Fruit fly (Drosophila melanogaster) whole organism, embryonic: ENCODE measurements around the gene P58IPK.
A peak's percentile ranks its signal among the peaks of the same experiment; 100 is the strongest.

Experiments
- CG10147 ChIP-seq: fragments of 200-800 bp; sonication (Bioruptor generic); optimal IDR thresholded peaks from 2 replicates; lab custom pipeline; 2019; ENCODE audit warnings: missing biosample characterization, mild to moderate bottlenecking, missing genetic modification characterization, moderate library complexity
- CG11723 ChIP-seq: fragments of 200-800 bp; sonication (Bioruptor generic); optimal IDR thresholded peaks from 2 replicates; lab custom pipeline; 2017; ENCODE audit warnings: missing biosample characterization, mild to moderate bottlenecking, missing genetic modification characterization
- CG12391 ChIP-seq: fragments of 200-800 bp; sonication (Bioruptor generic); optimal IDR thresholded peaks from 3 replicates; lab custom pipeline; 2018; ENCODE audit warnings: missing biosample characterization, mild to moderate bottlenecking, missing genetic modification characterization, moderate library complexity
- CG12659 ChIP-seq: fragments of 200-800 bp; sonication (Bioruptor generic); optimal IDR thresholded peaks from 3 replicates; lab custom pipeline; 2017; ENCODE audit warnings: mild to moderate bottlenecking, missing biosample characterization, missing genetic modification reagents, missing genetic modification characterization
- CG12744 ChIP-seq: fragments of 200-800 bp; sonication (Bioruptor generic); optimal IDR thresholded peaks from 2 replicates; lab custom pipeline; 2016; ENCODE audit warnings: missing biosample characterization, missing genetic modification characterization
- CG13424 ChIP-seq: fragments of 200-800 bp; sonication (Bioruptor generic); optimal IDR thresholded peaks from 2 replicates; lab custom pipeline; 2019; ENCODE audit warnings: missing biosample characterization, mild to moderate bottlenecking, missing genetic modification characterization, moderate library complexity
- CG15696 ChIP-seq: fragments of 200-800 bp; sonication (Bioruptor generic); optimal IDR thresholded peaks from 2 replicates; lab custom pipeline; 2019; ENCODE audit warnings: missing biosample characterization, mild to moderate bottlenecking, missing genetic modification characterization, moderate library complexity
- CG1603 ChIP-seq: fragments of 200-800 bp; sonication (Bioruptor generic); optimal IDR thresholded peaks from 2 replicates; lab custom pipeline; 2019; ENCODE audit warnings: missing biosample characterization, mild to moderate bottlenecking, missing genetic modification characterization, moderate library complexity
- CG16815 ChIP-seq: fragments of 200-800 bp; sonication (Bioruptor generic); optimal IDR thresholded peaks from 3 replicates; lab custom pipeline; 2017; ENCODE audit warnings: missing biosample characterization, mild to moderate bottlenecking, missing genetic modification characterization
- CG17328 ChIP-seq: fragments of 200-800 bp; sonication (Bioruptor generic); IDR thresholded peaks from 2 replicates; pipeline ENCODE4 v1.3.6; 2022; ENCODE audit warnings: missing biosample characterization, missing genetic modification characterization
- CG17361 ChIP-seq: fragments of 200-800 bp; sonication (Bioruptor generic); IDR thresholded peaks from 3 replicates; pipeline ENCODE4 v1.3.6; 2022; ENCODE audit warnings: missing biosample characterization, missing genetic modification characterization
- CG2712 ChIP-seq: fragments of 200-800 bp; optimal IDR thresholded peaks from 3 replicates; lab custom pipeline; 2019; ENCODE audit warnings: missing biosample characterization, mild to moderate bottlenecking, missing genetic modification characterization, moderate library complexity
- CG30431 ChIP-seq: fragments of 200-800 bp; sonication (Bioruptor generic); optimal IDR thresholded peaks from 2 replicates; lab custom pipeline; 2017; ENCODE audit warnings: missing biosample characterization, missing genetic modification characterization
- CG3065 ChIP-seq: fragments of 200-800 bp; sonication (Bioruptor generic); optimal IDR thresholded peaks from 2 replicates; lab custom pipeline; 2016; ENCODE audit warnings: missing biosample characterization, missing genetic modification characterization
- CG33213 ChIP-seq: fragments of 200-800 bp; sonication (Bioruptor generic); optimal IDR thresholded peaks from 3 replicates; lab custom pipeline; 2016; ENCODE audit warnings: missing biosample characterization, missing genetic modification characterization
- CG4360 ChIP-seq: fragments of 200-800 bp; sonication (Bioruptor generic); IDR thresholded peaks from 2 replicates; pipeline ENCODE4 v1.3.6; 2022; ENCODE audit warnings: missing biosample characterization, missing genetic modification characterization
- CG4424 ChIP-seq: fragments of 200-800 bp; sonication (Bioruptor generic); optimal IDR thresholded peaks from 3 replicates; lab custom pipeline; 2016; ENCODE audit warnings: missing biosample characterization, missing genetic modification characterization
- CG4820 ChIP-seq: fragments of 200-800 bp; sonication (Bioruptor generic); optimal IDR thresholded peaks from 3 replicates; lab custom pipeline; 2016; ENCODE audit warnings: missing biosample characterization, missing genetic modification characterization
- CG5245 ChIP-seq: fragments of 200-800 bp; sonication (Bioruptor generic); optimal IDR thresholded peaks from 3 replicates; lab custom pipeline; 2016; ENCODE audit warnings: missing biosample characterization, missing genetic modification characterization
- CG7357 ChIP-seq: fragments of 200-800 bp; sonication (Bioruptor generic); IDR thresholded peaks from 3 replicates; pipeline ENCODE4 v1.3.6; 2022; ENCODE audit warnings: missing biosample characterization, missing genetic modification characterization
- Chrac-16 ChIP-seq: fragments of 200-800 bp; sonication (Bioruptor generic); optimal IDR thresholded peaks from 3 replicates; lab custom pipeline; 2016; ENCODE audit warnings: missing biosample characterization, missing genetic modification characterization
- Drgx ChIP-seq: fragments of 200-800 bp; sonication (Bioruptor generic); IDR thresholded peaks from 2 replicates; pipeline ENCODE4 v1.3.6; 2022; ENCODE audit warnings: missing biosample characterization, missing genetic modification characterization
- Fer2 ChIP-seq: fragments of 200-800 bp; sonication (Bioruptor generic); optimal IDR thresholded peaks from 2 replicates; lab custom pipeline; 2018; ENCODE audit warnings: missing biosample characterization, mild to moderate bottlenecking, missing genetic modification characterization, moderate library complexity
- Fer3 ChIP-seq: fragments of 200-800 bp; sonication (Bioruptor generic); optimal IDR thresholded peaks from 2 replicates; lab custom pipeline; 2018; ENCODE audit warnings: missing biosample characterization, mild to moderate bottlenecking, missing genetic modification characterization, moderate library complexity
- HLH4C ChIP-seq: fragments of 200-800 bp; sonication (Bioruptor generic); IDR thresholded peaks from 3 replicates; pipeline ENCODE4 v1.3.6; 2022; ENCODE audit warnings: missing biosample characterization, missing genetic modification characterization; ENCODE audit not compliant: partially characterized antibody
- NC2β ChIP-seq: fragments of 200-800 bp; sonication (Bioruptor generic); optimal IDR thresholded peaks from 2 replicates; lab custom pipeline; 2016; ENCODE audit warnings: missing biosample characterization, missing genetic modification characterization
- Oli ChIP-seq: fragments of 200-800 bp; sonication (Bioruptor generic); optimal IDR thresholded peaks from 2 replicates; lab custom pipeline; 2018; ENCODE audit warnings: missing biosample characterization, mild to moderate bottlenecking, missing genetic modification characterization, moderate library complexity
- Ssrp ChIP-seq: fragments of 200-800 bp; sonication (Bioruptor generic); optimal IDR thresholded peaks from 2 replicates; lab custom pipeline; 2018; ENCODE audit warnings: missing biosample characterization, mild to moderate bottlenecking, missing genetic modification characterization, moderate library complexity
- Stat92E ChIP-seq, 3 experiments: fragments of >200 bp in 2 of 3; fragments of 200-800 bp in 1 of 3; sonication (Bioruptor generic) in 1 of 3; optimal IDR thresholded peaks; 2 replicates each; lab custom pipeline; 2017 to 2019; ENCODE audit warnings: missing biosample characterization in 3 of 3, missing genetic modification characterization in 3 of 3, mild to moderate bottlenecking in 1 of 3, moderate library complexity in 1 of 3
- Trl ChIP-seq, 3 experiments: fragments of >200 bp in 2 of 3; fragments of 200-800 bp in 1 of 3; sonication (Bioruptor generic) in 1 of 3; optimal IDR thresholded peaks; 2 replicates in 1 of 3; 3 replicates in 2 of 3; lab custom pipeline; 2016 to 2017; ENCODE audit warnings: missing biosample characterization in 1 of 3, missing genetic modification characterization in 1 of 3
- Usf ChIP-seq: fragments of 200-800 bp; sonication (Bioruptor generic); optimal IDR thresholded peaks from 2 replicates; lab custom pipeline; 2017; ENCODE audit warnings: missing genotype, missing biosample characterization, missing genetic modification characterization
- Xbp1 ChIP-seq: fragments of 200-800 bp; sonication (Bioruptor generic); optimal IDR thresholded peaks from 3 replicates; lab custom pipeline; 2016; ENCODE audit warnings: missing biosample characterization, mild to moderate bottlenecking, missing genetic modification characterization
- Xrp1 ChIP-seq: fragments of 200-800 bp; sonication (Bioruptor generic); IDR thresholded peaks from 2 replicates; pipeline ENCODE4 v1.3.6; 2022; ENCODE audit warnings: missing biosample characterization, missing genetic modification characterization
- al ChIP-seq: fragments of 200-800 bp; sonication (Bioruptor generic); IDR thresholded peaks from 2 replicates; pipeline ENCODE4 v1.3.6; 2022; ENCODE audit warnings: missing biosample characterization, missing genetic modification characterization
- aop ChIP-seq: fragments of 200-800 bp; sonication (Bioruptor generic); IDR thresholded peaks from 2 replicates; pipeline ENCODE4 v1.3.6; 2022; ENCODE audit warnings: missing biosample characterization, missing genetic modification characterization
- chm ChIP-seq: fragments of 200-800 bp; sonication (Bioruptor generic); IDR thresholded peaks from 2 replicates; pipeline ENCODE4 v1.3.6; 2022; ENCODE audit warnings: missing biosample characterization, missing genetic modification characterization
- chn ChIP-seq: fragments of 200-800 bp; sonication (Bioruptor generic); optimal IDR thresholded peaks from 2 replicates; lab custom pipeline; 2016; ENCODE audit warnings: missing biosample characterization, missing genetic modification characterization
- ci ChIP-seq: fragments of 200-800 bp; sonication (Bioruptor generic); IDR thresholded peaks from 3 replicates; pipeline ENCODE4 v1.3.6; 2022; ENCODE audit warnings: missing biosample characterization, missing genetic modification characterization
- dmrt99B ChIP-seq: fragments of 200-800 bp; sonication (Bioruptor generic); optimal IDR thresholded peaks from 2 replicates; lab custom pipeline; 2018; ENCODE audit warnings: missing biosample characterization, mild to moderate bottlenecking, missing genetic modification characterization, moderate library complexity
- eve ChIP-seq, 2 experiments: fragments of >200 bp; optimal IDR thresholded peaks; 2 replicates each; lab custom pipeline; 2017; ENCODE audit warnings: missing biosample characterization in 2 of 2, missing genetic modification characterization in 2 of 2
- gem ChIP-seq: fragments of 200-800 bp; sonication (Bioruptor generic); optimal IDR thresholded peaks from 2 replicates; lab custom pipeline; 2019; ENCODE audit warnings: missing biosample characterization, mild to moderate bottlenecking, missing genetic modification characterization, moderate library complexity
- grau ChIP-seq: fragments of 200-800 bp; optimal IDR thresholded peaks from 3 replicates; lab custom pipeline; 2019; ENCODE audit warnings: missing biosample characterization, mild to moderate bottlenecking, missing genetic modification characterization, moderate library complexity
- gsb ChIP-seq: fragments of 200-800 bp; sonication (Bioruptor generic); IDR thresholded peaks from 2 replicates; pipeline ENCODE4 v1.3.6; 2022; ENCODE audit warnings: missing biosample characterization, missing genetic modification characterization
- hb ChIP-seq: fragments of 200-800 bp; sonication (Bioruptor generic); IDR thresholded peaks from 3 replicates; pipeline ENCODE4 v1.3.6; 2022; ENCODE audit warnings: missing biosample characterization, missing genetic modification characterization; ENCODE audit not compliant: partially characterized antibody
- hkb ChIP-seq, 2 experiments: fragments of 200-800 bp in 1 of 2; fragments of >200 bp in 1 of 2; sonication (Bioruptor generic) in 1 of 2; IDR thresholded peaks in 1 of 2; optimal IDR thresholded peaks in 1 of 2; 2 replicates each; pipeline versions ENCODE4 v1.3.6 to Lab custom; 2017 to 2022; ENCODE audit warnings: missing biosample characterization in 1 of 2, missing genetic modification characterization in 1 of 2
- jumu ChIP-seq: fragments of 200-800 bp; sonication (Bioruptor generic); optimal IDR thresholded peaks from 3 replicates; lab custom pipeline; 2016; ENCODE audit warnings: missing biosample characterization, missing genetic modification characterization
- pros ChIP-seq: fragments of 200-800 bp; sonication (Bioruptor generic); optimal IDR thresholded peaks from 3 replicates; lab custom pipeline; 2019; ENCODE audit warnings: missing biosample characterization, mild to moderate bottlenecking, missing genetic modification characterization, moderate library complexity
- unc-4 ChIP-seq: fragments of 200-800 bp; sonication (Bioruptor generic); IDR thresholded peaks from 2 replicates; pipeline ENCODE4 v1.3.6; 2022; ENCODE audit warnings: missing biosample characterization, missing genetic modification characterization; ENCODE audit not compliant: partially characterized antibody
- zfh1 ChIP-seq: fragments of 200-800 bp; sonication (Bioruptor generic); IDR thresholded peaks from 3 replicates; pipeline ENCODE4 v1.3.6; 2022; ENCODE audit warnings: missing biosample characterization, missing genetic modification characterization

Gene P58IPK

DNA sequence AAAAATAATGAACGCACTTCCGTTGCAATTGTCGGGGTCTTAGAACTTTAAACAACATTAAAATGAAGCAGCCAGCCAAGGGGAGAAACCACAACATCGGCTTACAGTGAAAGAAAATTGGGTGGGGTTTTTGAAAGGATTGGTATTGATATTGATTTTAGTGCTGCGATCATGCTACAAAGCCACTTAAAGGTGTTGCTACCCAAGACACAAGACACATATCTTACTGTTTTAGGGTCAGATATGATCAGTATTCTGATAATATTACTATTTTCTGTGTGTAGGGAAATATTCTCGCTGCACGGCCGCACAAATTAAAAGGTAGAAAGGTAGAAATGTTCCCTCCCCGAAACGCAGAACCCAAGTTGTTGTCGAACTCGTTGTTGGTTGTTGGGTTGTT is 18.3 kb downstream of the P58IPK start (continued):
- TF ChIP-seq chm (peak; percentile 63; the same call in 1 of the 2 replicates), zfh1 (GFP tag; lab: Robert Waterston, UW) (peak; percentile 68; the same call in 1 of the 3 replicates), CG4424 (GFP tag; lab: Kevin White, UChicago) (peak; percentile 67), CG12744 (GFP tag; lab: Kevin White, UChicago) (no peak), CG12659 (no peak), Drgx (GFP tag; lab: Robert Waterston, UW) (peak; percentile 46; the same call in 1 of the 2 replicates), Stat92E (GFP tag; optimal IDR thresholded peaks at IDR 0.05; lab: Kevin White, UChicago) (peak in 1 of 3 experiments; percentile 30), grau (tag; lab: Kevin White, UChicago) (peak; percentile 28), HLH4C (GFP tag; lab: Robert Waterston, UW) (no peak), CG30431 (peak; percentile 49), Usf (GFP tag; lab: Kevin White, UChicago) (peak; percentile 23), CG11723 (GFP tag; lab: Kevin White, UChicago) (peak; percentile 1), CG7357 (peak; percentile 20; the same call in 1 of the 3 replicates), CG15696 (tag; lab: Kevin White, UChicago) (peak; percentile 66), dmrt99B (tag; lab: Kevin White, UChicago) (peak; percentile 13), CG13424 (tag; lab: Kevin White, UChicago) (peak; percentile 8), CG33213 (GFP tag; lab: Kevin White, UChicago) (peak; percentile 25), CG16815 (GFP tag; lab: Kevin White, UChicago) (peak; percentile 20), unc-4 (GFP tag; lab: Robert Waterston, UW) (no peak), CG3065 (GFP tag; lab: Kevin White, UChicago) (peak; percentile 9), al (no peak), Fer2 (tag; lab: Kevin White, UChicago) (no peak), Ssrp (tag; lab: Kevin White, UChicago) (peak; percentile 51), CG4360 (no peak), CG1603 (tag; lab: Kevin White, UChicago) (peak; percentile 77), hkb (optimal IDR thresholded peaks at IDR 0.05; lab: Kevin White, UChicago) (no peak), hkb (GFP tag; IDR thresholded peaks at IDR 0.05; lab: Robert Waterston, UW) (0 out of 2 replicates have a peak, but pooled peaks have one; percentile 13), NC2β (GFP tag; lab: Kevin White, UChicago) (peak; percentile 63), eve (GFP tag; optimal IDR thresholded peaks at IDR 0.05; lab: Kevin White, UChicago) (peak in 1 of 2 experiments; percentile 41), Fer3 (tag; lab: Kevin White, UChicago) (no peak), CG17328 (GFP tag; lab: Robert Waterston, UW) (peak; percentile 59), pros (peak; percentile 38), CG17361 (GFP tag; lab: Robert Waterston, UW) (peak; percentile 54; the same call in 2 of the 3 replicates), gem (tag; lab: Kevin White, UChicago) (peak; percentile 58), CG10147 (GFP tag; lab: Kevin White, UChicago) (no peak), gsb (GFP tag; lab: Robert Waterston, UW) (no peak), Trl (optimal IDR thresholded peaks at IDR 0.05; lab: Kevin White, UChicago) (no peak), Trl (GFP tag; optimal IDR thresholded peaks at IDR 0.05; lab: Kevin White, UChicago) (peak; percentile 29), chn (GFP tag; lab: Kevin White, UChicago) (peak; percentile 56), CG4820 (peak; percentile 42), ci (GFP tag; lab: Robert Waterston, UW) (peak; percentile 52; the same call in 1 of the 3 replicates), Chrac-16 (GFP tag; lab: Kevin White, UChicago) (peak; percentile 36), Xbp1 (GFP tag; lab: Kevin White, UChicago) (peak; percentile 9), CG12391 (tag; lab: Kevin White, UChicago) (peak; percentile 38), jumu (peak; percentile 35), Xrp1 (GFP tag; lab: Robert Waterston, UW) (peak; percentile 78), Oli (tag; lab: Kevin White, UChicago) (peak; percentile 4), aop (GFP tag; lab: Robert Waterston, UW) (no peak), hb (GFP tag; lab: Robert Waterston, UW) (no peak), CG2712 (tag; lab: Kevin White, UChicago) (peak; percentile 81), CG5245 (GFP tag; lab: Kevin White, UChicago) (peak; percentile 45)
